Fruit fly (Drosophila melanogaster): ENCODE data around the gene CG14989.

CG14989 gene

dm6 chr3L:4044497-4044896 lies 42.9 kb upstream of the CG14989 start (continued):
- TF ChIP-seq crc (GFP tag; optimal IDR thresholded peaks at IDR 0.05) (no peak), CG10959 (GFP tag; IDR thresholded peaks at IDR 0.05) (no peak), CoRest (tag; optimal IDR thresholded peaks at IDR 0.05) (no peak), salm (tag; optimal IDR thresholded peaks at IDR 0.05) (no peak), CG32532 (GFP tag; IDR thresholded peaks at IDR 0.05) (no peak), inv (GFP tag; IDR thresholded peaks at IDR 0.05; ENCODE audit: partially characterized antibody) (no peak), kni (GFP tag; optimal IDR thresholded peaks at IDR 0.05) (no peak), lbe (GFP tag; optimal IDR thresholded peaks at IDR 0.05) (no peak), Adf1 (GFP tag; IDR thresholded peaks at IDR 0.05) (no peak), CG15696 (tag; optimal IDR thresholded peaks at IDR 0.05) (no peak), ap (GFP tag; IDR thresholded peaks at IDR 0.05) (no peak), tin (GFP tag; optimal IDR thresholded peaks at IDR 0.05) (no peak), row (GFP tag; IDR thresholded peaks at IDR 0.05) (0 out of 3 replicates have a peak, but pooled peaks have one; percentile 9), CG17829 (tag; optimal IDR thresholded peaks at IDR 0.05) (no peak), Blimp-1 (GFP tag; optimal IDR thresholded peaks at IDR 0.05) (peak; percentile 4), Xrp1 (GFP tag; IDR thresholded peaks at IDR 0.05) (0 out of 2 replicates have a peak, but pooled peaks have one; percentile 17), insv (GFP tag; optimal IDR thresholded peaks at IDR 0.05) (no peak), pfk (GFP tag; optimal IDR thresholded peaks at IDR 0.05) (no peak), Asciz (GFP tag; optimal IDR thresholded peaks at IDR 0.05) (peak; percentile 16), Hr51 (GFP tag; optimal IDR thresholded peaks at IDR 0.05) (peak in 1 of 2 experiments; percentile 63), nau (GFP tag; optimal IDR thresholded peaks at IDR 0.05) (no peak), Nf-YA (GFP tag; IDR thresholded peaks at IDR 0.05) (no peak), Opbp (GFP tag; IDR thresholded peaks at IDR 0.05; ENCODE audit: partially characterized antibody) (no peak), CG8478 (optimal IDR thresholded peaks at IDR 0.05) (no peak), sr (GFP tag; IDR thresholded peaks at IDR 0.05) (no peak), CG7556 (GFP tag; optimal IDR thresholded peaks at IDR 0.05) (no peak), Eip74EF (GFP tag; optimal IDR thresholded peaks at IDR 0.05) (peak in 1 of 2 experiments; percentile 49), CG15011 (GFP tag; optimal IDR thresholded peaks at IDR 0.05) (no peak), Tbp (GFP tag; optimal IDR thresholded peaks at IDR 0.05) (no peak), CG4360 (GFP tag; IDR thresholded peaks at IDR 0.05) (no peak), CG7963 (GFP tag; IDR thresholded peaks at IDR 0.05; ENCODE audit: partially characterized antibody) (no peak), oc (tag; optimal IDR thresholded peaks at IDR 0.05) (peak; percentile 16), CG11560 (tag; IDR thresholded peaks at IDR 0.05) (no peak), CG13123 (GFP tag; optimal IDR thresholded peaks at IDR 0.05) (no peak), Hand (GFP tag; optimal IDR thresholded peaks at IDR 0.05) (no peak), ttk (GFP tag; IDR thresholded peaks at IDR 0.05) (no peak), ci (GFP tag; IDR thresholded peaks at IDR 0.05) (no peak), Lim3 (GFP tag; IDR thresholded peaks at IDR 0.05) (no peak), prd (optimal IDR thresholded peaks at IDR 0.05) (no peak), prd (GFP tag; IDR thresholded peaks at IDR 0.05) (peak; percentile 10; the same call in 1 of the 3 replicates), jigr1 (GFP tag; IDR thresholded peaks at IDR 0.05) (no peak), dpn (GFP tag; optimal IDR thresholded peaks at IDR 0.05) (no peak), toy (GFP tag; IDR thresholded peaks at IDR 0.05) (no peak), Drgx (GFP tag; IDR thresholded peaks at IDR 0.05) (no peak), zfh1 (GFP tag; IDR thresholded peaks at IDR 0.05) (no peak), CG1647 (GFP tag; optimal IDR thresholded peaks at IDR 0.05) (no peak), stwl (tag; optimal IDR thresholded peaks at IDR 0.05) (no peak), Dbx (GFP tag; IDR thresholded peaks at IDR 0.05) (no peak), Mrtf (GFP tag; IDR thresholded peaks at IDR 0.05) (no peak), CrebB (tag; optimal IDR thresholded peaks at IDR 0.05) (no peak), CG6854 (GFP tag; optimal IDR thresholded peaks at IDR 0.05) (no peak), CG12391 (tag; optimal IDR thresholded peaks at IDR 0.05) (no peak)

All from whole organism, embryonic.